Fruit fly (Drosophila melanogaster): Measurements from ENCODE around the gene CG17712.

The CG17712 gene

DNA sequence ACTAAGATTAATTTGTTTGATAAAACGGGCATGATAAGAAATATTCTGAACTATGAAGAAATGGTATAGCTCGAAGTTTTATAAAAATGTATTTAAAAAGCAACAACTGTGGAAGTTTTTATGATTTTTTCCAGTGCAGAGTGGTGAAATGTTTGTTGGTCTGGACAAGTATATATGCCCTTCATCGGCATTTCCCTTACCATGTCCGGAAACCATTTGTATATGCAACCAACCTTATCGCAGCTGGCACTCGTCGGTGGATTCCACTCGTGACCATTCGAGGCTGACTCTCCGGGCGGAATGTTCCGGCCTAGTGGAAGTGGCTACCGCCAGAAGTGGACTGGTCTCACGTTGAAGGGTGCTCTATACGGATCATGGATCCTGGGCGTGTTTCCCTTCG is 31.8 kb upstream of the CG17712 start, which contains the start of gene Gr22e:
Gene Gr22e, plus strand, starts transcription at position 301 of the 400 bp plus-strand sequence.
- TF ChIP-seq Hr4 (GFP tag; optimal IDR thresholded peaks at IDR 0.05): no peak
- TF ChIP-seq CG4318 (GFP tag; optimal IDR thresholded peaks at IDR 0.05): no peak
- TF ChIP-seq CG7368 (GFP tag; optimal IDR thresholded peaks at IDR 0.05): no peak
- TF ChIP-seq CG6792 (GFP tag; optimal IDR thresholded peaks at IDR 0.05): no peak
- TF ChIP-seq topi (GFP tag; optimal IDR thresholded peaks at IDR 0.05): no peak
- TF ChIP-seq CG1621 (tag; optimal IDR thresholded peaks at IDR 0.05): no peak
- TF ChIP-seq salr (GFP tag; optimal IDR thresholded peaks at IDR 0.05): no peak
- TF ChIP-seq Sox14 (GFP tag; optimal IDR thresholded peaks at IDR 0.05): no peak
- no peak for TF ChIP-seq net (GFP tag; optimal IDR thresholded peaks at IDR 0.05)
- no peak for TF ChIP-seq Lpt (GFP tag; optimal IDR thresholded peaks at IDR 0.05)
- TF ChIP-seq Eip75B (GFP tag; optimal IDR thresholded peaks at IDR 0.05): no peak
- no peak for TF ChIP-seq CG32006 (GFP tag; optimal IDR thresholded peaks at IDR 0.05)
- TF ChIP-seq achi (GFP tag; optimal IDR thresholded peaks at IDR 0.05): no peak
- no peak for TF ChIP-seq CG11762 (GFP tag; optimal IDR thresholded peaks at IDR 0.05; ENCODE audit: insufficient read depth)
- no peak for TF ChIP-seq Sox15 (GFP tag; optimal IDR thresholded peaks at IDR 0.05)
- TF ChIP-seq CG31627 (GFP tag; optimal IDR thresholded peaks at IDR 0.05): no peak
- TF ChIP-seq Gug (GFP tag; IDR thresholded peaks at IDR 0.05): no peak
- no peak for TF ChIP-seq CG34406 (GFP tag; optimal IDR thresholded peaks at IDR 0.05)
- TF ChIP-seq eg (GFP tag; IDR thresholded peaks at IDR 0.05): no peak

DNA sequence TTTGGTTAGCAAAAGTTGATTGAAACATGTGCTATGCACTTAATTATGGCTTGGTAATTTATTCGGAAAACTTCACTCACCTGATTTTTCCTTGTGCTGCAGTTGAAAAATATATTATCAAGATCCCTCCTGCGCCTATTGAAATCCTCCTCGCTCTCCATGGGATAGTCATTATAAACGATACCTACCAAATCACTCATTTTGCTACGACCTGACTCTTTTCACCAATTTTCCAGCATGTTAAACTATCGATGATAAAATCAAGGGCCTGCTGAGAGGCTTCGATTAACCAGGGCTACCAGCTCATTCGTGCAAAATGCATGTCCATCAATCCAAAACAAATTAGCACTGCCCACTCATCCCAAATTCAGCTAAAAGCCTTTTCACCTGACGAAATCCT is 6.9 kb upstream of the CG17712 start, which contains the start of gene CG17650:
Gene CG17650, minus strand, starts transcription at position 241 of the 400 bp plus-strand sequence.
- TF ChIP-seq esn (GFP tag; optimal IDR thresholded peaks at IDR 0.05) (no peak), dsx (GFP tag; optimal IDR thresholded peaks at IDR 0.05; ENCODE audit: poor library complexity, severe bottlenecking) (no peak), Ets96B (tag; optimal IDR thresholded peaks at IDR 0.05) (no peak), CG7368 (GFP tag; optimal IDR thresholded peaks at IDR 0.05) (no peak), Gug (GFP tag; IDR thresholded peaks at IDR 0.05) (no peak), fkh (GFP tag; optimal IDR thresholded peaks at IDR 0.05) (no peak), CG9139 (GFP tag; optimal IDR thresholded peaks at IDR 0.05) (no peak), fd85E (GFP tag; optimal IDR thresholded peaks at IDR 0.05) (no peak), CG3032 (tag; optimal IDR thresholded peaks at IDR 0.05) (no peak), Lpt (GFP tag; optimal IDR thresholded peaks at IDR 0.05) (no peak), CG3919 (GFP tag; optimal IDR thresholded peaks at IDR 0.05) (no peak), Hr38 (GFP tag; optimal IDR thresholded peaks at IDR 0.05) (no peak), CG15336 (GFP tag; IDR thresholded peaks at IDR 0.05) (no peak), fd59A (GFP tag; optimal IDR thresholded peaks at IDR 0.05) (no peak), CG11294 (GFP tag; IDR thresholded peaks at IDR 0.05) (no peak)

DNA sequence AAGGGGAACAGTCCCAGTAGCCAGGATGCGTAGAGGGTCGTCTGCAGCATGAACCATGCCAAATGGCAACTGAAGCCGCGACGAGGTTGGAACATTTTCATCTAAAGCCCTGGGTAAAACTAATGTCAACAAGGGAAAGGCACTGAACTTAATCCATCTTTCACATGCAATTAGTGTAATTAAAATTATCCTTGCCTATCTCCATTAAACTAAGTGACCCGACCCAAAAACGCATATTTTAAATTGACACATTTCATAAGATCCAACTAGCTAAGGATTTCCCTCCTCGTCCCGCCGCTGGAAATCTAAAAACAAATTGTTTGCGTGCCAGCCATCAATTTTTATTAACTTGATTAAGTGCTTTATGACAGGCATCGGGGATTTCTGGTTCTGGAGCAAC is 4.4 kb upstream of the CG17712 start, which contains the start of gene Gr22f:
Gene Gr22f, minus strand, starts transcription at position 101 of the 400 bp plus-strand sequence.
- TF ChIP-seq esn (GFP tag; optimal IDR thresholded peaks at IDR 0.05) (no peak), Sox102F (GFP tag; optimal IDR thresholded peaks at IDR 0.05) (no peak), dsx (GFP tag; optimal IDR thresholded peaks at IDR 0.05; ENCODE audit: poor library complexity, severe bottlenecking) (no peak), CG34406 (GFP tag; optimal IDR thresholded peaks at IDR 0.05) (no peak), CG6163 (GFP tag; IDR thresholded peaks at IDR 0.05) (no peak), CG1621 (tag; optimal IDR thresholded peaks at IDR 0.05) (no peak), Hr39 (GFP tag; optimal IDR thresholded peaks at IDR 0.05) (no peak), CG10631 (GFP tag; optimal IDR thresholded peaks at IDR 0.05) (no peak), ss (GFP tag; optimal IDR thresholded peaks at IDR 0.05) (no peak), spab (GFP tag; optimal IDR thresholded peaks at IDR 0.05) (no peak), Met (GFP tag; optimal IDR thresholded peaks at IDR 0.05) (no peak), vri (GFP tag; optimal IDR thresholded peaks at IDR 0.05) (no peak)

All from whole organism, prepupa.